Worm (Caenorhabditis elegans) whole organism, L1 larva: ENCODE data around the gene ras-1.

ENCODE experiments used
- C34B4.2 ChIP-seq: sonication (generic microtip); optimal IDR thresholded peaks from 2 replicates; lab custom pipeline; 2017; ENCODE audit warnings: mild to moderate bottlenecking, missing genetic modification characterization, missing compliant biosample characterization
- ama-1 ChIP-seq: fragments of 150-350 bp; optimal IDR thresholded peaks from 2 replicates; lab custom pipeline; 2014
- elt-3 ChIP-seq, 6 experiments: fragments of 150-350 bp in 1 of 6; sonication (generic microtip); optimal IDR thresholded peaks; 2 replicates each; lab custom pipeline; 2017 to 2018; ENCODE audit warnings: missing biosample characterization in 6 of 6, missing genetic modification characterization in 6 of 6, inconsistent platforms in 1 of 6
- fkh-10 ChIP-seq: sonication (generic microtip); optimal IDR thresholded peaks from 2 replicates; lab custom pipeline; 2017; ENCODE audit warnings: missing biosample characterization, missing genetic modification reagents, missing genetic modification characterization
- lin-13 ChIP-seq: fragments of 150-350 bp; optimal IDR thresholded peaks from 2 replicates; lab custom pipeline; 2014; ENCODE audit warnings: missing biosample characterization, missing genetic modification reagents, missing genetic modification characterization
- lir-3 ChIP-seq: sonication (generic microtip); optimal IDR thresholded peaks from 2 replicates; lab custom pipeline; 2016; ENCODE audit warnings: mild to moderate bottlenecking, missing genetic modification characterization, moderate library complexity, missing compliant biosample characterization; ENCODE audit not compliant: poor library complexity
- nhr-12 ChIP-seq: sonication (generic microtip); optimal IDR thresholded peaks from 2 replicates; lab custom pipeline; 2017; ENCODE audit warnings: missing biosample characterization, missing genetic modification characterization
- nhr-20 ChIP-seq: sonication (generic microtip); optimal IDR thresholded peaks from 2 replicates; lab custom pipeline; 2016; ENCODE audit warnings: mild to moderate bottlenecking, missing genetic modification characterization, missing compliant biosample characterization
- nhr-47 ChIP-seq: sonication (generic microtip); optimal IDR thresholded peaks from 2 replicates; lab custom pipeline; 2016; ENCODE audit warnings: mild to moderate bottlenecking, missing genetic modification characterization, moderate library complexity, missing compliant biosample characterization
- pqm-1 ChIP-seq: sonication (generic microtip); optimal IDR thresholded peaks from 3 replicates; lab custom pipeline; 2017; ENCODE audit warnings: missing biosample characterization, missing genetic modification characterization
- snpc-4 ChIP-seq: fragments of 150-350 bp; optimal IDR thresholded peaks from 2 replicates; lab custom pipeline; 2014; ENCODE audit warnings: missing biosample characterization, missing genetic modification characterization
- tlp-1 ChIP-seq: fragments of 150-350 bp; optimal IDR thresholded peaks from 2 replicates; lab custom pipeline; 2014; ENCODE audit warnings: missing biosample characterization, missing genetic modification characterization
- unc-62 ChIP-seq: fragments of 150-350 bp; optimal IDR thresholded peaks from 2 replicates; lab custom pipeline; 2014; ENCODE audit warnings: missing biosample characterization, missing genetic modification reagents, missing genetic modification characterization

- TF ChIP-seq pqm-1 (no peak), lir-3 (no peak), fkh-10 (GFP tag; lab: Kevin White, UChicago) (no peak), nhr-12 (tag; lab: Kevin White, UChicago) (no peak), C34B4.2 (tag; lab: Kevin White, UChicago) (no peak), unc-62 (GFP tag; lab: Kevin White, UChicago) (no peak), ama-1 (lab: Kevin White, UChicago) (no peak), nhr-20 (tag; lab: Kevin White, UChicago) (no peak), tlp-1 (tag; lab: Kevin White, UChicago) (no peak), lin-13 (no peak), elt-3 (tag; optimal IDR thresholded peaks at IDR 0.05; lab: Kevin White, UChicago) (no peak), nhr-47 (tag; lab: Kevin White, UChicago) (no peak), snpc-4 (tag; lab: Kevin White, UChicago) (no peak)
Measured at ce11 chrII:12311560-12311959, 40.5 kb downstream of the ras-1 start, which contains the start of gene sre-51.
